Worm (Caenorhabditis elegans): Measurements from ENCODE around the gene nphp-2.
A peak's percentile ranks its signal among the peaks of the same experiment; 100 is the strongest.

The nphp-2 gene

ce11 chrV:1918030-1918559 is 22.5 kb downstream of the nphp-2 start, which contains the start of gene Y32G9A.2 (continued):
- TF ChIP-seq F52B5.7 (tag; optimal IDR thresholded peaks at IDR 0.05), result no peak
- TF ChIP-seq F37B4.10 (GFP tag; IDR thresholded peaks at IDR 0.05), result no peak
- TF ChIP-seq egl-44 (GFP tag; IDR thresholded peaks at IDR 0.05), result no peak
- peak; percentile 66 for TF ChIP-seq xnd-1 (tag; optimal IDR thresholded peaks at IDR 0.05)

ce11 chrV:1920105-1920504 is 24.5 kb downstream of the nphp-2 start, which contains the start of gene Y32G9A.12:
Gene Y32G9A.12 (minus strand): TSS chrV:1920205.
- TF ChIP-seq Y53G8AR.9 (GFP tag; conservative IDR thresholded peaks at IDR 0.05) (no peak), F23B12.7 (tag; optimal IDR thresholded peaks at IDR 0.05; ENCODE audit: insufficient read depth) (no peak), B0035.1 (tag; optimal IDR thresholded peaks at IDR 0.05) (no peak), mel-28 (tag; optimal IDR thresholded peaks at IDR 0.05; ENCODE audit: borderline replicate concordance) (no peak)

ce11 chrV:1921321-1921720 is 25.7 kb downstream of the nphp-2 start, which contains the start of gene gst-37:
Gene gst-37 (plus strand): TSS chrV:1921621.
- TF ChIP-seq hlh-26 (GFP tag; conservative IDR thresholded peaks at IDR 0.05) (no peak), bed-1 (GFP tag; IDR thresholded peaks at IDR 0.05) (no peak), nfya-1 (tag; optimal IDR thresholded peaks at IDR 0.05; ENCODE audit: borderline replicate concordance, insufficient read depth) (no peak), madf-8 (GFP tag; conservative IDR thresholded peaks at IDR 0.05) (no peak), unc-130 (GFP tag; optimal IDR thresholded peaks at IDR 0.05) (no peak), B0019.2 (GFP tag; conservative IDR thresholded peaks at IDR 0.05) (no peak), K12H6.12 (tag; optimal IDR thresholded peaks at IDR 0.05) (no peak), F10E7.11 (tag; optimal IDR thresholded peaks at IDR 0.05) (no peak), rcor-1 (GFP tag; IDR thresholded peaks at IDR 0.05) (no peak)

ce11 chrV:1925487-1925886 is 29.9 kb downstream of the nphp-2 start, which contains the start of gene T06A1.1:
Gene T06A1.1 (minus strand): TSS chrV:1925587.
- TF ChIP-seq ztf-3 (GFP tag; optimal IDR thresholded peaks at IDR 0.05) (no peak), F23B12.7 (tag; optimal IDR thresholded peaks at IDR 0.05; ENCODE audit: insufficient read depth) (no peak), nfya-1 (tag; optimal IDR thresholded peaks at IDR 0.05; ENCODE audit: borderline replicate concordance, insufficient read depth) (no peak), hlh-26 (GFP tag; conservative IDR thresholded peaks at IDR 0.05) (no peak), nhr-179 (tag; optimal IDR thresholded peaks at IDR 0.05) (no peak), chd-7 (tag; optimal IDR thresholded peaks at IDR 0.05) (no peak), T26A5.8 (tag; optimal IDR thresholded peaks at IDR 0.05) (no peak), attf-5 (GFP tag; optimal IDR thresholded peaks at IDR 0.05) (no peak), sptf-2 (GFP tag; optimal IDR thresholded peaks at IDR 0.05) (no peak), madf-6 (GFP tag; IDR thresholded peaks at IDR 0.05) (no peak), egl-18 (GFP tag; IDR thresholded peaks at IDR 0.05) (no peak), fkh-3 (tag; optimal IDR thresholded peaks at IDR 0.05) (no peak), lir-1 (GFP tag; conservative IDR thresholded peaks at IDR 0.05) (no peak), ztf-25 (GFP tag; IDR thresholded peaks at IDR 0.05) (no peak), repo-1 (tag; optimal IDR thresholded peaks at IDR 0.05) (no peak), bed-2 (GFP tag; IDR thresholded peaks at IDR 0.05) (no peak)

- no peak for TF ChIP-seq Y53G8AR.9 (GFP tag; conservative IDR thresholded peaks at IDR 0.05)
- peak; percentile 74 for TF ChIP-seq nhr-80 (tag; optimal IDR thresholded peaks at IDR 0.05)
Measured at ce11 chrV:1927015-1927414, 31.4 kb downstream of the nphp-2 start, which contains the start of gene T06A1.5. Gene T06A1.5 (plus strand): TSS chrV:1927223.

All from whole organism, young adult.